Worm (Caenorhabditis elegans) whole organism, L4/young adult: Measurements from ENCODE around the gene cyp-33C5.

Experiments
- W03F9.2 ChIP-seq: fragments of 150-350 bp; optimal IDR thresholded peaks from 2 replicates; lab custom pipeline; 2014; ENCODE audit warnings: missing biosample characterization, missing genetic modification characterization
- dao-5 ChIP-seq: sonication (generic microtip); optimal IDR thresholded peaks from 2 replicates; lab custom pipeline; 2016; ENCODE audit warnings: missing genotype, missing genetic modification characterization, moderate library complexity, missing compliant biosample characterization
- him-1 ChIP-seq: sonication (generic microtip); optimal IDR thresholded peaks from 2 replicates; lab custom pipeline; 2016; ENCODE audit warnings: missing genotype, missing genetic modification reagents, missing genetic modification characterization, missing compliant biosample characterization

- TF ChIP-seq W03F9.2 (tag; lab: Kevin White, UChicago) (peak; percentile 17), dao-5 (tag; lab: Kevin White, UChicago) (no peak), him-1 (tag; lab: Kevin White, UChicago) (no peak)
Measured at ce11 chrV:2281499-2281898, 36.7 kb downstream of the cyp-33C5 start, which contains the start of gene nhr-228.
